Fruit fly (Drosophila melanogaster) Kc167 (cell line): ENCODE measurements around the gene Cyp310a1.

Source experiments
- Myc ChIP-seq: fragments of >200 bp; optimal IDR thresholded peaks from 2 replicates; lab custom pipeline; 2017; ENCODE audit warnings: missing external identifiers
- Sin3A ChIP-seq: fragments of >200 bp; optimal IDR thresholded peaks from 2 replicates; lab custom pipeline; 2018; ENCODE audit warnings: missing external identifiers
- h ChIP-seq: fragments of >200 bp; optimal IDR thresholded peaks from 3 replicates; lab custom pipeline; 2018; ENCODE audit warnings: missing external identifiers
- insv ChIP-seq: fragments of >200 bp; optimal IDR thresholded peaks from 3 replicates; lab custom pipeline; 2018; ENCODE audit warnings: missing external identifiers
- psq ChIP-seq: fragments of >200 bp; optimal IDR thresholded peaks from 2 replicates; lab custom pipeline; 2017; ENCODE audit warnings: missing external identifiers
- ttk ChIP-seq: sonication (Bioruptor generic); optimal IDR thresholded peaks from 2 replicates; lab custom pipeline; 2017; ENCODE audit warnings: missing external identifiers

Cyp310a1 gene

dm6 chr2L:18652663-18653327 is at the start of gene Cyp310a1:
TSS of gene Cyp310a1 (minus strand) at chr2L:18653010.
- TF ChIP-seq Sin3A (lab: Kevin White, UChicago) (no peak), ttk (no peak), insv (lab: Kevin White, UChicago) (no peak), h (lab: Kevin White, UChicago) (no peak), psq (no peak), Myc (lab: Kevin White, UChicago) (no peak)

- TF ChIP-seq psq: no peak
- TF ChIP-seq Myc (lab: Kevin White, UChicago): no peak
- no peak for TF ChIP-seq h (lab: Kevin White, UChicago)
- TF ChIP-seq ttk: no peak
- TF ChIP-seq Sin3A (lab: Kevin White, UChicago): no peak
- TF ChIP-seq insv (lab: Kevin White, UChicago): no peak
These were observed 45.8 kb upstream of the Cyp310a1 start, which contains the start of gene CG10341 for dm6 chr2L:18698559-18699130. TSS of gene CG10341 (plus strand) at chr2L:18698714.

- TF ChIP-seq Myc (lab: Kevin White, UChicago) (no peak), Sin3A (lab: Kevin White, UChicago) (peak; percentile 81)
These were observed 42.6 kb upstream of the Cyp310a1 start, which contains the start of the genes CG10383 and CG10338 for dm6 chr2L:18695404-18695804. TSS of gene CG10383 (minus strand) at chr2L:18695602. TSS of gene CG10338 (plus strand) at chr2L:18695664.

DNA sequence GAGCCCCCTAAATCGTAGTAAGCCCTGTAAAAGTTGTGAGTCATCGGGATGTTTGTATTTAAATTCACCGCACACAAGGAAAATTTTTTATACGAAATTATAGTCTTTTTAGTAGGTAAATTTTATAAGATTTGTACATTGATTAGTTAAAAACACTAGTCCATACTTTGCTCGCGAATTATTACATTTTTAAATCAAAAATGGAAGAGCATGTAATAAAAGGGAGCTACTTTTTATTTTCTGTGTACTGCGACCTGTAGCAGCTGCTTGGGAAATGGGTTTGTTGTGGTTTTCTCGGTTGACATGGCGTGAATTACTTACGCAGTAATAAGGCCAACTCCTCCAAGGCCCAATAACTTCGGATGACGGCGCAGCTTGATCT is 41.9 kb upstream of the Cyp310a1 start:
- TF ChIP-seq psq (no peak), h (lab: Kevin White, UChicago) (no peak), ttk (no peak), insv (lab: Kevin White, UChicago) (no peak), Sin3A (lab: Kevin White, UChicago) (no peak), Myc (lab: Kevin White, UChicago) (no peak)

DNA sequence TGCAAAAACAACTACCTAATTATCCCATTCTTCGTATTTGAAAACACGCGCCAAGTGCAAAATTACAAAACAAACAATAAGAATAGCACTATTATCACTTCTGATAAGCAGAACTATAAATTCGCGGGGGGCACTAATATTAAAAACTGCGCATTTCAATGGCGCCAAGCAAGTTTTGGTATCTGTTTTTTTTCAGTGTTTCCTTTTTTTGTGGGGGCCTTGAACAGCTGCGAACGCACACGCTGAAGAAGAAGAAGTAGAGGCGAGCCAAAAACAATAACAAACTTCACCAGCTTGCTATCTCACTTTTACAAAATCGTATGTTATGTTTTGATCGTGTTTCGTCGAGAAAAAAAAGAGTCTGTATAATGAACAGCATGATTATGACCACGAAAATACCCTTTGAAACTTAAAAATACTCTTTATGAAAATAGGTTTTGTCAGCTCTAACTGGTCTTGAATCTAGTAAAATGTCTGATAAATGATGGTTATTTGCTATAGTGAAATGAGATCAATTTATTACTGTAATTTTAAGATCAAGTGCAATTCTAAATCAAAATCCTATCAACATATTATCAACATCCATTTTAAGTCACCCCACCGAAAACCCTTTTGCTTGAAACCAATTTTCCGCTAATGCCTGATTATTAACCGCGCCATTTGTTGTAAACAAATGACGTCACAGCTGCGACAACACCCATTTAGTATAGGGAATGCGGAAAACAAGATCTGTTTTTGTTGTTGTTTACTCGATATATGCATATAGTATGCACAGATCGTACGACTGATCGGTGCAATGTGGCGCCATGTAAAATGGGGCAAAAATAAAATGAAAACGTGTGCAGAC is 41.3 kb upstream of the Cyp310a1 start:
- no peak for TF ChIP-seq Myc (lab: Kevin White, UChicago)
- TF ChIP-seq psq: no peak
- TF ChIP-seq h (lab: Kevin White, UChicago): no peak
- no peak for TF ChIP-seq ttk
- no peak for TF ChIP-seq insv (lab: Kevin White, UChicago)
- no peak for TF ChIP-seq Sin3A (lab: Kevin White, UChicago)

DNA sequence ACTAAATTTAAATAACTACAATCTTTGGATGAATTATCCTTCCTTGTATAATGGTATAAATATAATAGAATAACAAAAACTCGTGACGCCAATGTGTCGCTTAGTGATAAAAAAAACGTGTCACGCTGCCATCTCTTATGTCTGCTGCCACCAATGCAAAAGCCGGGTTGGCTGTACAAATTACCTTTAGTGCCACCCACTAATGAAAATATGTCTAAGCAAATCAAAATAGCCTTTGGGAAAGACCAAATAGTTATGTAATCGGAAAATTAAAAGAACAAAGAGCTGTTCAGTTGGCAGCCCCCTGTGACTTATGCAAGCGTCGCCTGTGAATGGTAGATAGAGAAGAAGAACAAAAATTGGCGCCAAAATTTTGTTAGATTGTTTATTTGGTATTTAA is 36.6 kb upstream of the Cyp310a1 start, which contains the start of gene CG10336:
TSS of gene CG10336 (plus strand) at position 153 of the 400 bp plus-strand sequence.
- TF ChIP-seq ttk (no peak), h (lab: Kevin White, UChicago) (no peak), Sin3A (lab: Kevin White, UChicago) (no peak), psq (no peak), insv (lab: Kevin White, UChicago) (no peak), Myc (lab: Kevin White, UChicago) (no peak)

- TF ChIP-seq insv (lab: Kevin White, UChicago): no peak
- peak; percentile 23 for TF ChIP-seq Sin3A (lab: Kevin White, UChicago)
These were observed 36.0 kb upstream of the Cyp310a1 start, which contains the start of gene msl-1 for dm6 chr2L:18688646-18689296. TSS of gene msl-1 (minus strand) at chr2L:18688800.

- TF ChIP-seq psq: no peak
- TF ChIP-seq ttk: peak; percentile 91
- no peak for TF ChIP-seq Sin3A (lab: Kevin White, UChicago)
- no peak for TF ChIP-seq Myc (lab: Kevin White, UChicago)
These were observed 35.0 kb upstream of the Cyp310a1 start for dm6 chr2L:18687827-18688226.

- no peak for TF ChIP-seq h (lab: Kevin White, UChicago)
- TF ChIP-seq insv (lab: Kevin White, UChicago): no peak
- TF ChIP-seq psq: no peak
- TF ChIP-seq Sin3A (lab: Kevin White, UChicago): no peak
- TF ChIP-seq ttk: no peak
- TF ChIP-seq Myc (lab: Kevin White, UChicago): no peak
These were observed 29.1 kb upstream of the Cyp310a1 start, which contains the start of gene tos for dm6 chr2L:18681903-18682302. TSS of gene tos (minus strand) at chr2L:18682075.

- no peak for TF ChIP-seq insv (lab: Kevin White, UChicago)
- TF ChIP-seq Myc (lab: Kevin White, UChicago): no peak
- no peak for TF ChIP-seq ttk
- no peak for TF ChIP-seq h (lab: Kevin White, UChicago)
- TF ChIP-seq Sin3A (lab: Kevin White, UChicago): no peak
- no peak for TF ChIP-seq psq
These were observed 25.3 kb upstream of the Cyp310a1 start for dm6 chr2L:18677910-18678639.
